Worm (Caenorhabditis elegans): ENCODE data around the gene T06A10.106.

T06A10.106 gene

DNA sequence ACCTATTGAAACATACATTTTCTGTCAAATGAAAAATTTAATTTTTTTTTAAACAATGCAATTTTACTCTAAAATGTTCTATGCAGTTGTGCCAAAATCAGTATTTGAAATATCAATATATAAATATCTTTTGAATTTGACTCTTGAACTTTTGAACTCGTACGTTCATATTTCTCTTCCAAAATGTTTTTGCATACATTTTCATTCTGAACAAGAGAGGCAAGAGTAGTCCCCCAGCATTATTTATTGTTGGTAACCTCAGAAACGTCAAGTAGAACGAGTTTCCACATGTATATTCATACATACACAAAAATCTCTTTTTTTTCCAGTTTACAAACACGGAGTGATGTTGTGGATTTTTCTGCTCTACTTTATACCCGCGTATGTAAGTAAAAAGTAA lies 37.4 kb downstream of the T06A10.106 start, which contains the start of gene clec-194:
Gene clec-194 (plus strand): TSS at position 301 of the 400 bp plus-strand sequence.
- no peak for TF ChIP-seq ama-1 (optimal IDR thresholded peaks at IDR 0.05)
- TF ChIP-seq ceh-13 (GFP tag; optimal IDR thresholded peaks at IDR 0.05): no peak
- TF ChIP-seq hnd-1 (tag; optimal IDR thresholded peaks at IDR 0.05): no peak
- no peak for TF ChIP-seq sea-1 (GFP tag; conservative IDR thresholded peaks at IDR 0.05)
- TF ChIP-seq B0310.2 (tag; optimal IDR thresholded peaks at IDR 0.05): no peak
- no peak for TF ChIP-seq F13C5.2 (tag; optimal IDR thresholded peaks at IDR 0.05)
- no peak for TF ChIP-seq tbx-37 (GFP tag; conservative IDR thresholded peaks at IDR 0.05)
- no peak for TF ChIP-seq hmg-4 (GFP tag; optimal IDR thresholded peaks at IDR 0.05)
- no peak for TF ChIP-seq scrt-1 (GFP tag; IDR thresholded peaks at IDR 0.05)
- TF ChIP-seq ceh-36 (tag; optimal IDR thresholded peaks at IDR 0.05): no peak
- no peak for TF ChIP-seq flt-1 (GFP tag; IDR thresholded peaks at IDR 0.05)
- TF ChIP-seq pes-1 (GFP tag; IDR thresholded peaks at IDR 0.05): no peak
- TF ChIP-seq tbx-11 (GFP tag; IDR thresholded peaks at IDR 0.05): no peak
- TF ChIP-seq aly-1 (tag; optimal IDR thresholded peaks at IDR 0.05): no peak

- TF ChIP-seq F13C5.2 (tag; optimal IDR thresholded peaks at IDR 0.05) (no peak), sea-1 (GFP tag; conservative IDR thresholded peaks at IDR 0.05) (no peak), flt-1 (GFP tag; IDR thresholded peaks at IDR 0.05) (no peak), ama-1 (optimal IDR thresholded peaks at IDR 0.05) (no peak), ets-7 (tag; optimal IDR thresholded peaks at IDR 0.05) (no peak), hnd-1 (tag; optimal IDR thresholded peaks at IDR 0.05) (no peak), scrt-1 (GFP tag; IDR thresholded peaks at IDR 0.05) (no peak)
Measured at ce11 chrIV:16829896-16830295, 38.9 kb downstream of the T06A10.106 start, which contains the start of gene Y116A8A.7. TSS of gene Y116A8A.7 (plus strand) at chrIV:16830196.

- TF ChIP-seq sea-1 (GFP tag; conservative IDR thresholded peaks at IDR 0.05) (no peak), F13C5.2 (tag; optimal IDR thresholded peaks at IDR 0.05) (no peak), flt-1 (GFP tag; IDR thresholded peaks at IDR 0.05) (no peak), ama-1 (optimal IDR thresholded peaks at IDR 0.05) (no peak)
Measured at ce11 chrIV:16828698-16829097, 40.1 kb downstream of the T06A10.106 start, which contains the start of gene Y116A8A.6. TSS of gene Y116A8A.6 (minus strand) at chrIV:16828798.

ce11 chrIV:16822529-16822928 lies 46.3 kb downstream of the T06A10.106 start, which contains the start of gene Y116A8A.4:
TSS of gene Y116A8A.4 (plus strand) at chrIV:16822829.
- TF ChIP-seq hmbx-1 (tag; optimal IDR thresholded peaks at IDR 0.05) (no peak), ceh-36 (tag; optimal IDR thresholded peaks at IDR 0.05) (no peak), tbx-37 (GFP tag; conservative IDR thresholded peaks at IDR 0.05) (no peak), sea-1 (GFP tag; conservative IDR thresholded peaks at IDR 0.05) (no peak), F13C5.2 (tag; optimal IDR thresholded peaks at IDR 0.05) (no peak), ama-1 (optimal IDR thresholded peaks at IDR 0.05) (no peak), B0310.2 (tag; optimal IDR thresholded peaks at IDR 0.05) (no peak), ceh-13 (GFP tag; optimal IDR thresholded peaks at IDR 0.05) (no peak), ets-7 (tag; optimal IDR thresholded peaks at IDR 0.05) (no peak), flt-1 (GFP tag; IDR thresholded peaks at IDR 0.05) (no peak), scrt-1 (GFP tag; IDR thresholded peaks at IDR 0.05) (no peak)
